Worm (Caenorhabditis elegans) whole organism, L4/young adult: ENCODE results near the gene B0222.5.

Experiments
- W03F9.2 ChIP-seq: fragments of 150-350 bp; optimal IDR thresholded peaks from 2 replicates; lab custom pipeline; 2014; ENCODE audit warnings: missing biosample characterization, missing genetic modification characterization
- dao-5 ChIP-seq: sonication (generic microtip); optimal IDR thresholded peaks from 2 replicates; lab custom pipeline; 2016; ENCODE audit warnings: missing genotype, missing genetic modification characterization, moderate library complexity, missing compliant biosample characterization
- him-1 ChIP-seq: sonication (generic microtip); optimal IDR thresholded peaks from 2 replicates; lab custom pipeline; 2016; ENCODE audit warnings: missing genotype, missing genetic modification reagents, missing genetic modification characterization, missing compliant biosample characterization

B0222.5 gene

DNA sequence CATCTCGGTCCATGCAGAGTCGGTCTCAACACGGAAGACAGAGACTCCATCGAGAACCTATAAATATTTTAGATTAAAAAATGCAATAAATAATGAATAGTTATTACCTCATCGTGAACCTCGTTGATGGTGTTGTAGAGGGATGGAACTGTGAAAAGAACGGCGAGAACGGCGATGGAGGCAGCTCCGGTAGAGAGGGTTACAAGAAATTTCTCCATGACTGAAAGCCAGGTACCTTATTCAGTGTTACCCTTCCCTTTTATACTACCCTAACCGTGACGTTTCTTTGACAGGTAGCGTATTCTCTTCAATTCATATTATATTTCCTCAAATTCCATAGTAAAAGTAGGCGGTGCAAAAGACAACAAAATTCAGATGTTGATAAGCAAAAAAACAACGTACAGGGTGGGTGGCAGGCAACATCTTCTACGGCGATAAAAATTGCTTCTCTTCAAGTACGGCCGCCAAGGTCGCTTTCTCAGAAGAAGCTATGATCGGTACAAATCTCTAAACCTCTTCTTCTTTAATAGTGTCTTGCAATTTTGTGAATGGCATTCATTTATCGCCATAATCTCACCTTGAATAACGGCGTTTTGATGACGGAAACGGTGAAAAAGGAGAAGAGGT is 10.5 kb upstream of the B0222.5 start, which contains the start of gene col-10:
TSS of gene col-10 (minus strand) at position 235 of the 627 bp plus-strand sequence.
- no peak for TF ChIP-seq dao-5 (tag; lab: Kevin White, UChicago)
- no peak for TF ChIP-seq him-1 (tag; lab: Kevin White, UChicago)
- TF ChIP-seq W03F9.2 = no peak

DNA sequence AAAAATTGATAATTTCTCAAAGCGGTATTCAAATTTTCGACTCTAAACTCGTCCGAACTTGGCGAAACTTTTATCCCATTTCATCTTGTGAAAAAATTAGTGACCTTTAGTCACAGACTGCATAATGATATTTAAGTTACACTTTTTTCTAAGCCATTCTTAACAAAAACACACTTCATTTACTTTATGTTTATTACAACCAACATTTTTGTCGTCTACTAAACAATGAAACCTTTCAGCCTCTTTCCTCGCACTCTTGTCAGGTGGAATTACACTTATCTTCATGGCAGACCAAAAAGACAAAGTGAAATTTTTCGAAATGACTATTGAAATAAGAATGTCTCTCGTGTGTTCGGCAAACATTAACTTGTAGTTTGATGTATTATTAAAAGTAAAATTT is 9.2 kb upstream of the B0222.5 start:
- no peak for TF ChIP-seq W03F9.2

DNA sequence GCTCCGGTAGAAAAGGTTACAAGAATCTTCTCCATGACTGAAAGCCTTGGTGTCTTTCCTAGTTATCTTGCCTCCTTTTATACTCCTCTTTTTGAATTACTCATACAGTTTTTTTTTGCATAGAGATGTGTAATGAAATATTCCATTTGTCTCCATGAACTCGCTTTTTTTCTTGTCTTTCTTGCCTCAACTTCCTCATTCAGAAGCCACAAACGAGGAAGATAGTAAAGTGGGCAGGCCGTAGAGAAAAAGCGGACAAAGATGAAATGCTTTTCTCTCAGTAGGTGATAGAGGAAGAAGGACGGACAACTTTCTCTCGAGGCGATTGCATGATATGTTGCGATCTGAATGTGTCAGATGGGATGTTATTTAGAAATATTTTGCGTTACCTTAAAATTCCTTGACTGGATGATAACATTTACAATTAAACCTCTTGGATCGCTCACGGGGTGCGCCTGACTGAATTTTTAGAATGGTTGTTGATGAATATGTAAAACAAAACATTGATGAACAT is 8.3 kb upstream of the B0222.5 start, which contains the start of gene col-145:
TSS of gene col-145 (minus strand) at position 51 of the 514 bp plus-strand sequence.
- TF ChIP-seq him-1 (tag; lab: Kevin White, UChicago) (no peak), W03F9.2 (no peak)

DNA sequence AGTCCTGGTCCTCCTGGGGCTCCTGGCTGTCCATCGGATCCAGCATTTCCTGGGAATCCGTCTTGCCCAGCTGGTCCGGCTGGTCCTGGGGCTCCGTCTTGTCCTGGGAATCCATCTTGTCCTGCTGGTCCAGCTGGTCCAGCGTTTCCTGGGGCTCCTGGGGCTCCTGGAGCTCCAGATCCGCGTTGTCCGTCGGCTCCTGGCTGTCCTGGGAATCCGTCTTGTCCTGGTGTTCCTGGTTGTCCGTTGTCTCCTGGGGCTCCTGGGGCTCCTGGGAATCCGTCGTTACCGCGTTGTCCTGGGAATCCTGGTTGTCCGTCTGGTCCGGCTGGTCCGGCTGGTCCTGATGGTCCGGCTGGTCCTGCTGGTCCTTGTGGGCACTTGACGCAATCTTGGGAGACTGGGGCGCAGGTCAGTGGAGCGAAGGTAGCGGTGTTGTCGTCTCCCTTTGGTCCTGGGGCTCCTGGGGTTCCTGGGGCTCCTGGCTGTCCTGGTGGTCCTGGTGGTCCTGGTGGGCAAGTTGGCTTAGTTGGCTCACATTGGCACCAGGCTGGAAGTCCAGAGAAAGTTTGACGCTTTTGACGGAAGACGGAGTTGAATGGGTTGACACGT is 7.6 kb upstream of the B0222.5 start:
- TF ChIP-seq him-1 (tag; lab: Kevin White, UChicago) = no peak
- no peak for TF ChIP-seq W03F9.2
- no peak for TF ChIP-seq dao-5 (tag; lab: Kevin White, UChicago)

DNA sequence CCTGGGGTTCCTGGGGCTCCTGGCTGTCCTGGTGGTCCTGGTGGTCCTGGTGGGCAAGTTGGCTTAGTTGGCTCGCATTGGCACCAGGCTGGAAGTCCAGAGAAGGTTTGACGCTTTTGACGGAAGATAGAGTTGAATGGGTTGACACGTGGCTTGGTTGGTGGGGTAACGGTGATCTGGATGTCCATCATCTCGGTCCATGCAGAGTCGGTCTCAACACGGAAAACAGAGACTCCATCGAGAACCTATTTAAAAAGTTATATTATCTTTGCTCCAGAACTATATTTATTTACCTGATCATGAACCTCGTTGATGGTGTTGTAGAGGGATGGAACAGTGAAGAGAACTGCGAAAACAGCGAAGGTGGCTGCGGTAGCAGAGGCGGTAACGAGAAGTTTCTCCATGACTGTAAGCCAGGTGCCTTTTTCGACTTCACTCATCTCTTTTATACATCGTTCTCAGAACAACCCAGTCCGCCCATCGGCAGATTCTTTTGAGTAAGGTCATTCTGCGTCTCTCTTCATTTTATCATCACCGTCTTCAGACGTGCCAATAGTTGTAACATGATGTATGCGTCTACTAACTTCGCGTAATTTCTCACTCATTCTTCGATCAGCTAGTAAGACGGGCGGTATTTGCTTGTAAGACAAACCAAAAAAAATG is 5.7 kb upstream of the B0222.5 start, which contains the start of gene col-144:
TSS of gene col-144 (minus strand) at position 419 of the 663 bp plus-strand sequence.
- no peak for TF ChIP-seq W03F9.2
- TF ChIP-seq dao-5 (tag; lab: Kevin White, UChicago) = no peak
- no peak for TF ChIP-seq him-1 (tag; lab: Kevin White, UChicago)

DNA sequence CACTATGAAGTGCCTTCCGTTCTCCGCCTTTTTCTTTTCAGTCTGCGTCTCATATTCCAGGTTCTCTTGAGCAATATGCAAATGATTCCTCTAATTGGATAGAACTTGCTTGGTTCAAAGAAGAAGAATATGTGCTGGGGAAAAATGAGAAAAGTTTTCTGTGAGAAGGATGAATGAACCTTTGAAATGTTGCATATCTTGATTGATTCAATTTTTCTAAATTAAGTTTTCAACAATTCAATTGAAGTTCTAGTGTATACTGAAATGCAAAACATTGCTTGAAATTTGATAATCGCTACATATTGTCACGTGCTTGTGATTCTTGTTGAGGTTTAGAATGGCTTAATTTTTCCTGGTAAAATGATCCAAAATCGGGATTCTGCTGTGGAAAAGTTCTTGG is 2.9 kb upstream of the B0222.5 start:
- TF ChIP-seq dao-5 (tag; lab: Kevin White, UChicago) = no peak
- no peak for TF ChIP-seq W03F9.2
- TF ChIP-seq him-1 (tag; lab: Kevin White, UChicago) = no peak

DNA sequence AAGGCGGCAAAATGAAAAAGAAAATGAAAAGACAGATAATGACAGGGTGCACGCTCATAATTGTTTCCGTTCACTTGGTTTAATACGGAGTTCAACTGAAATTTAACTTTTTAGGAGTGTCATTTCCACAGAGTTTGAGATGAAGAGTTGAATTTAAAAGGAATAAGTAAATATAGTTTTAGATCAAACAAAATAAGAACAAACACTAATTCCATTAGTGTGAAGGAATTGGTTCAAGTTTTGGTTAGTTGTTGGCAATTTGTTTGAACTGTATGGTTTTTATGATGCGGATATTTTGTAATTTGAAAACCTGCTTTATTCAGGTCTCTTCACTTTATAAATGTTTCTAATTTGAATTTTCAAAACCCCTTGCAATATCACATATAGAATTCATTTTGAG is 2.0 kb upstream of the B0222.5 start, which contains the start of gene B0222.15:
TSS of gene B0222.15 (minus strand) at position 101 of the 400 bp plus-strand sequence.
- TF ChIP-seq W03F9.2 = no peak
- TF ChIP-seq him-1 (tag; lab: Kevin White, UChicago) = no peak
- no peak for TF ChIP-seq dao-5 (tag; lab: Kevin White, UChicago)

DNA sequence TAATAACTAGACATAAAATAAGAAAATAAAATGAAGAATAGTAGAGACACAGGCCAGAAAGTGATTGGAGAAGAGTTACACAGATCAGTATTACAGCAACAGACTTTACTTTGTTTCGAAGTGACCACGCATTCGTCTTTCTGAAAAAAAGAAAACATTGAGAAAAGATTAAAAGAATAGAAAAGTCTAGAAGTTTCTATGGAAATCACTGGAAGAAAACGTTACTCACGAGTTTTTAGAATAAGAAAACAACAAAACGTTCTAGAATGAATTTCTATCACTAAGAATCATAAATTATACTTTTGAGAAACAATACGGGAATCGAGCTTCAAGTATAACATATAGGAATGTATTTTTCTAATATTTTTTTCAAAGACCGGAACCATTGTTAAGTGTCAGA is 944 bp upstream of the B0222.5 start:
- no peak for TF ChIP-seq dao-5 (tag; lab: Kevin White, UChicago)
- TF ChIP-seq him-1 (tag; lab: Kevin White, UChicago) = no peak
- TF ChIP-seq W03F9.2 = no peak

DNA sequence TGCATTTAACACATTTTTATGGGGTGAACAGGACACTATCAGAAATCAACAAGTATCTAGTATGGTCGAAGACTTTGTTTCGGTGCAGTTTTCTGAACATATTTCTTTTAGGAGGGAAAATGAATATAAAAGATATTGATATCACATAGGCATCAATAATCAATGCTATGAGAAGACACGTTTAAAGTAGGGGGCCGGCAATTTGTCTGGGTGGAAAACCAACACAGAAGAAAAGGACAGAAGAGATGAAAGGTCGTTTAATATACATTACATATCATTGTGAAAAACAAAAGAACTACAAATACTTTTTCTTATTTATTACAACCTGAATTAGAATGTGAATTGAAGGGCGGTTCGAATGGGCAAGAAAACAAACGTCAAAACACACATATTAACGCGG is 2.3 kb downstream of the B0222.5 start:
- no peak for TF ChIP-seq him-1 (tag; lab: Kevin White, UChicago)
- TF ChIP-seq dao-5 (tag; lab: Kevin White, UChicago) = no peak
- TF ChIP-seq W03F9.2 = no peak

DNA sequence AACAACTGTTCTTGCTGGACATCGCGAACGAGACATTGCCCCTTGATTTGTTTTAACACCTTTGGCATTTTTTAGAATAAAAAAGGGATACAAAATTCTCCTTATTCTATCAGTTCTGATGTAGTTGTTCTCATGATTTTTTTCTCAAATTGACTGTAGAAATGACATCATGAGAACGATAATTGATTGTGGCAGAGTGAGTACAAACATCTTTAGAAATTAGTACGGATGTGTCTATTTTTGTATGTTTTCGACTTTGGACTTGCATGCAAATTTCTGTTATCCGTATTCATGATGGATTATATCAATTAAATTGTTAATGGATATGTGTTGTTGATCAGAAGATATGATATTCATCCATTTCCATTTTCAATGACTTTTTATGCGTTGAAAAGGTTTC is 6.5 kb downstream of the B0222.5 start:
- TF ChIP-seq dao-5 (tag; lab: Kevin White, UChicago) (no peak), him-1 (tag; lab: Kevin White, UChicago) (no peak), W03F9.2 (no peak)

DNA sequence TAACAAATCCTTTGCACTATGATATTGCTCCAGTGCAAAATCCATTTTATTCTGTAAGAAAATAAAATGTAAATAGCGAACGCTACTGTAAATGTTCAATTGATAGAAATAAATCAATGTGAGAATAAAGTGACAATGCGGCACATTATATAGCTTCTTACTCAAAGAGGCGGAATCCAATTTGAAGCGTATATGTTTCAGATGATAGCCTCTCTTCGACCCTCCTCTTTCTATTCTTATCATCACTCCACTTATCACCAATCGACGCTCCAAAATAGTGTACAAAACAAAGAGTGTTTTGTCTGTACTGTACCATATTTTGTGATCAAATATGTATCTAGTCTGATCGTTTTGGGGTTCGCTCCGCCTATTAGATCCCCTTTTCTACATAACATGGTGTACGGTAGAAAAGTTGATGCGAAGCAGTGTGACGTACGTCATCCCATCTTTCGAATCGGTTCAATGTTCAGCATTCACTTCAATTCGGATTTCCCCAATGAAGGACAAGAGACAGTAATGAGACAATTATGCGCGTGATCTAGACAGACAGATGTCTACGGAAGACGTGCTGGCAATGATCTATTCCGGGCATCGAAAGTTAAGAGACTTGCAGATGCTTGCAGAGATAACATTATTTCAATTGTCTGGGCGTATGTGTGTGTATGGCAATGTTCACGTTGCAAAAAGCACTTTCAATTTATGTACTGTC is 7.7 kb downstream of the B0222.5 start, which contains the start of gene spl-2:
TSS of gene spl-2 (minus strand) at position 51 of the 709 bp plus-strand sequence.
- TF ChIP-seq W03F9.2 (no peak), dao-5 (tag; lab: Kevin White, UChicago) (no peak), him-1 (tag; lab: Kevin White, UChicago) (no peak)

DNA sequence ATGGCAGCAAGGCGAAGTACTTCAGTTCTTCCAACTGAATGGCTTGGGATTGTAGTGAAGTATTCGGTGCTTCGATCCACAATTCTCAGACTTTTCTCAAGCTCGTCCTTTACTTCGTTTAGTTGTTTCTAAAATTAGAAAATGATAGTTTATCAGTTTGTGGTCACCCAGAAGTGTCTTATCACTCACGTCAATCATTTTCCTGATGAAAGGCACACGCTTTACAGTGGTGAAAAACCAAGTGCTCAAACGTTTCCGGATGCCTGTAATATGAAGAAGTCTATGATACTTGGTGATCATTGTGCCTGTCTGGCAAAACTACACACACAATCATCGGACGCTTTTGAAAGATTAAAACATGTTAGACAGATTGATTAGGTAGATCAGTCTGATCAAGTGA is 8.5 kb downstream of the B0222.5 start:
- TF ChIP-seq dao-5 (tag; lab: Kevin White, UChicago) (no peak), him-1 (tag; lab: Kevin White, UChicago) (no peak), W03F9.2 (no peak)

DNA sequence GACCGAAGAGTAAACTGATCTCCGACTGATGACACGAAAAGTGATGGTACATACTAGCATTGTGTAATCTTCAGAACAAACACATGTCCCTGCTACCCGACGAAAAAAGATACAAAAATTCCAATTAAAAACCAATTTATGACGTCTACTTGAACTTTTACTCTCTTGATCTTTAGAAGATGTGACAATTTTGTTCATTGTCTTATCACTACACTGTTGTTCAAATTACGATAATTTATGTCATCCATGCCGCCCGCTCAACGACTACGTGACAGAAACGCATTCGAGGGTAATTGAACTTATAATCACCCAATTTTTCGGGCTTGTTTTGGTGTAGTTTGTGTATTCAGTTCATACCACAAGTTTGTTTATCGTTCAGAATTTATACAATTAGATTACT is 10.8 kb downstream of the B0222.5 start:
- TF ChIP-seq W03F9.2 (no peak), him-1 (tag; lab: Kevin White, UChicago) (no peak), dao-5 (tag; lab: Kevin White, UChicago) (no peak)
